Worm (Caenorhabditis elegans): ENCODE measurements around the gene fkh-9.

DNA sequence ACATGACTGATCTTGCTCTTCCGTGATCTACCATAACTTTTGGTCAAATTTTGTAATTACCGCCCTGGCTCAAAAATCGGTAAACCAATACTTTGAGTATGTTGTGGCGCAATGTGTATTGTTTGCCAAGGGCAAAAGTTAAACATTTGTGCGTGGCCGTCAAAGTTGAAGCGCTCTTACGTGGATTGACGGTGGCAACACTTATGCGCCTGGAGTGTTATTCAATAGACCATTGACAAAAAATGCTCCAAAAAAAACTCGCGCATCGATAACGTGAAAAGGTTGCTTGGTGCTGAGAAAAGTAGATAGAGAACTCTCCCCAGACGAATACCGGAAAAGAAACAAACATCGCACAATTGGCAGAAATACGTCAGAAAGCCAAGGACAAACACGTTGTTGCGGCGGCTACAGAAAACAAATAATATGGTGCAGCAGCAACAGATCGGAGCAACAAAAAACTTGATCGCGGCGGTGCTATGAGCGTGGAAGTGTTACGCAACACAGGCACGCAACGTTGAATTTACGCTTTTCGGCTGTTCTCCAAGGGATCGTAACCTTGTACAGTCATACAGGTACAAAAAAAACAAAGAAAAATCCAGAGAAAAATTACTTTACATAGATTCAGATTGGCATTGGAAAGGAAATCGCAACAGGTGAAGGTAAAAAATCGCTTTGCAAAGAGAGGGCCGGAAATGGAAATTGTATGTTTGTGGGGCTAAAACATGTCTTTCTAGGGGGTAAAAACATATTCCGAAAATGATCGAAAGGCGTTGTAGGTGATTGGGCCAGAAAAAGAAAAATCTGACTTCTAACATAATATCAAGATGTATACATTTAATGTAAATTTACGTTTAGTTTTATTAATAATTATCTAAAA is 7.4 kb upstream of the fkh-9 start:
- no peak for TF ChIP-seq nhr-11 (tag; optimal IDR thresholded peaks at IDR 0.05)
- no peak for TF ChIP-seq nhr-237 (tag; optimal IDR thresholded peaks at IDR 0.05)
- TF ChIP-seq sea-2 (GFP tag; optimal IDR thresholded peaks at IDR 0.05): no peak
- TF ChIP-seq ceh-9 (tag; optimal IDR thresholded peaks at IDR 0.05): no peak
- TF ChIP-seq fos-1 (tag; optimal IDR thresholded peaks at IDR 0.05): no peak

Data from whole organism, L3 larva.